Worm (Caenorhabditis elegans): Measurements from ENCODE around the gene eat-6.

ce11 chrV:13116114-13116603 is 13.6 kb downstream of the eat-6 start, which contains the start of gene acly-2:
- TF ChIP-seq nhr-12 (tag; optimal IDR thresholded peaks at IDR 0.05) (no peak), ama-1 (optimal IDR thresholded peaks at IDR 0.05) (no peak), nhr-77 (tag; optimal IDR thresholded peaks at IDR 0.05) (no peak), nhr-23 (tag; optimal IDR thresholded peaks at IDR 0.05) (no peak), nhr-237 (tag; optimal IDR thresholded peaks at IDR 0.05) (no peak), nhr-129 (tag; optimal IDR thresholded peaks at IDR 0.05) (no peak), lin-11 (tag; optimal IDR thresholded peaks at IDR 0.05) (no peak), elt-3 (tag; optimal IDR thresholded peaks at IDR 0.05) (no peak), lin-13 (GFP tag; optimal IDR thresholded peaks at IDR 0.05) (no peak), unc-62 (GFP tag; optimal IDR thresholded peaks at IDR 0.05) (no peak), mdl-1 (tag; optimal IDR thresholded peaks at IDR 0.05) (no peak)

Data from whole organism, L2 larva.